Worm (Caenorhabditis elegans): Measurements from ENCODE around the gene Y102A11A.1.

- TF ChIP-seq skn-1 (tag; optimal IDR thresholded peaks at IDR 0.05) (no peak), sea-2 (GFP tag; optimal IDR thresholded peaks at IDR 0.05) (no peak), fkh-2 (tag; optimal IDR thresholded peaks at IDR 0.05) (no peak), nhr-77 (tag; optimal IDR thresholded peaks at IDR 0.05) (no peak)
Measured at ce11 chrX:2012491-2013201, 39.0 kb upstream of the Y102A11A.1 start, which contains the start of gene Y102A11A.9.
